Worm (Caenorhabditis elegans): ENCODE data around the gene sqv-2.

DNA sequence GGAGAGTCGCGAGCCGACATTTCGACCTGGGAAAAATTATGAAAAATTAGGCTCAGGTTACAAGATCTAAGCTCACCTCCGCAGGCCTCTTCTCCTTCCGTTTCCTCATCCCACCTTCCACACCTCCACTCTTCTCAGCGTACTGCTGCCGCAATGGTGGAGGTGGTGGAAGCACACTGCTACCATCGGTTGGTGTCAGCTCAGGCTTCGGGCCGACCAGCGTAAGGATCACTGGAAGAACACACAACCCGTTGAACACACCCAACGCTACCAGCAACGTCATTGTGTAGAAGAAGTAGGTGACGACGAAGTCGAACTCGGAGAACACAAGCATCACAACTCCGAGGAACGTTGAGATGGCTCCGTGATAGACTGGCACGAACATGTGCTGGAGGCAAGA lies 48.5 kb downstream of the sqv-2 start:
- TF ChIP-seq him-1 (tag; optimal IDR thresholded peaks at IDR 0.05): no peak
- TF ChIP-seq dao-5 (tag; optimal IDR thresholded peaks at IDR 0.05): no peak
- TF ChIP-seq W03F9.2 (tag; optimal IDR thresholded peaks at IDR 0.05): no peak

All from whole organism, L4/young adult.